Worm (Caenorhabditis elegans): Measurements from ENCODE around the gene srab-9.

DNA sequence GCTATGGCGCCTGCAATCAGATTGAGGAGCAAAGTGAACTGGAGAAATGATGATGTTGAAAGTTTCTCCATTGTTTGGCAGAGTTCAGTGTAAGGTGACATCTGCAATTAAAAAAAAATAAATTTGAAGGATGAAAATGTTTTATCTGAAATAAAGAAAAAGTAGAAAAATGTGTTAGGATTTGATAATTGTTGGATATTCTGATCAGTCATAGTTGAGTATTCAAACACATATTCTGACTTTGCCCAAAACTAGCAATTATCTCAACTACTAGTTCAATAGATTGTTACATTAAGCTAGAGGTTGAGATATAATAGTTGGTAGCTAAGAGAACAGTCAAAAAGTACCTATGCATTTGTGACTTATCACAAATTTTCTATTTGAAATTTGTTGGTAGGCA, 3.4 kb upstream of the srab-9 start, which contains the start of gene srab-10:
- TF ChIP-seq nhr-23 (tag; optimal IDR thresholded peaks at IDR 0.05): no peak
- no peak for TF ChIP-seq elt-3 (tag; optimal IDR thresholded peaks at IDR 0.05)

Data from whole organism, L2 larva.